Worm (Caenorhabditis elegans) whole organism, mixed stage, embryonic: ENCODE data around the gene alr-1.

Experiments used
- M03D4.4 ChIP-seq: sonication (generic microtip); optimal IDR thresholded peaks from 2 replicates; lab custom pipeline; 2017; ENCODE audit warnings: mild to moderate bottlenecking, missing genetic modification characterization, missing compliant biosample characterization
- bed-3 ChIP-seq: fragments of 200-800 bp; sonication (Bioruptor generic); optimal IDR thresholded peaks from 3 replicates; lab custom pipeline; 2018; ENCODE audit warnings: mild to moderate bottlenecking, missing genetic modification characterization, moderate library complexity, missing compliant biosample characterization
- blmp-1 ChIP-seq: fragments of 150-350 bp; optimal IDR thresholded peaks from 2 replicates; lab custom pipeline; 2014; ENCODE audit warnings: missing biosample characterization, missing genetic modification characterization
- ceh-39 ChIP-seq: fragments of 150-350 bp; optimal IDR thresholded peaks from 2 replicates; lab custom pipeline; 2014; ENCODE audit warnings: missing biosample characterization, missing genetic modification characterization
- ceh-43 ChIP-seq: fragments of 200-800 bp; sonication (Bioruptor generic); optimal IDR thresholded peaks from 2 replicates; lab custom pipeline; 2018; ENCODE audit warnings: mild to moderate bottlenecking, missing genetic modification characterization, moderate library complexity, missing compliant biosample characterization
- ceh-83 ChIP-seq: fragments of 200-800 bp; sonication (Bioruptor generic); optimal IDR thresholded peaks from 2 replicates; lab custom pipeline; 2018; ENCODE audit warnings: mild to moderate bottlenecking, missing genetic modification characterization, missing compliant biosample characterization
- drap-1 ChIP-seq: fragments of 200-800 bp; sonication (Bioruptor generic); optimal IDR thresholded peaks from 3 replicates; lab custom pipeline; 2018; ENCODE audit warnings: mild to moderate bottlenecking, missing genetic modification characterization, missing compliant biosample characterization
- elt-1 ChIP-seq: sonication (generic microtip); optimal IDR thresholded peaks from 2 replicates; lab custom pipeline; 2017; ENCODE audit warnings: missing genetic modification characterization, mild to moderate bottlenecking, missing compliant biosample characterization, antibody characterized with exemption, moderate library complexity, borderline replicate concordance; ENCODE audit not compliant: insufficient read depth
- flh-1 ChIP-seq: fragments of 200-800 bp; sonication (Bioruptor generic); optimal IDR thresholded peaks from 2 replicates; lab custom pipeline; 2018; ENCODE audit warnings: mild to moderate bottlenecking, missing genetic modification characterization, moderate library complexity, missing compliant biosample characterization
- ham-2 ChIP-seq: fragments of 200-800 bp; sonication (Bioruptor generic); optimal IDR thresholded peaks from 2 replicates; lab custom pipeline; 2018; ENCODE audit warnings: mild to moderate bottlenecking, missing genetic modification characterization, missing compliant biosample characterization
- hlh-1 ChIP-seq: fragments of 150-350 bp; optimal IDR thresholded peaks from 2 replicates; lab custom pipeline; 2014; ENCODE audit warnings: missing biosample characterization, missing genetic modification reagents, missing genetic modification characterization
- lin-32 ChIP-seq: fragments of 200-800 bp; sonication (Bioruptor generic); optimal IDR thresholded peaks from 2 replicates; lab custom pipeline; 2018; ENCODE audit warnings: mild to moderate bottlenecking, missing genetic modification characterization, missing compliant biosample characterization
- mab-5 ChIP-seq: fragments of 150-350 bp; optimal IDR thresholded peaks from 2 replicates; lab custom pipeline; 2014; ENCODE audit warnings: missing biosample characterization, missing genetic modification characterization
- mep-1 ChIP-seq: fragments of 150-350 bp; optimal IDR thresholded peaks from 2 replicates; lab custom pipeline; 2017; ENCODE audit warnings: missing biosample characterization, missing genetic modification reagents, missing genetic modification characterization, inconsistent platforms
- mls-2 ChIP-seq: sonication (generic microtip); optimal IDR thresholded peaks from 2 replicates; lab custom pipeline; 2016; ENCODE audit warnings: mild to moderate bottlenecking, missing genetic modification characterization, moderate library complexity, missing compliant biosample characterization
- nhr-12 ChIP-seq: fragments of 150-350 bp; optimal IDR thresholded peaks from 2 replicates; lab custom pipeline; 2014; ENCODE audit warnings: missing biosample characterization, missing genetic modification characterization
- nhr-2 ChIP-seq: fragments of 150-350 bp; optimal IDR thresholded peaks from 2 replicates; lab custom pipeline; 2014; ENCODE audit warnings: missing biosample characterization, missing genetic modification characterization
- nhr-237 ChIP-seq: fragments of 150-350 bp; optimal IDR thresholded peaks from 2 replicates; lab custom pipeline; 2014; ENCODE audit warnings: missing biosample characterization, missing genetic modification characterization
- pha-4 ChIP-seq: fragments of 150-350 bp; optimal IDR thresholded peaks from 2 replicates; lab custom pipeline; 2018; ENCODE audit warnings: missing biosample characterization, missing genetic modification reagents, missing genetic modification characterization
- snpc-4 ChIP-seq: fragments of 150-350 bp; optimal IDR thresholded peaks from 2 replicates; lab custom pipeline; 2014; ENCODE audit warnings: missing biosample characterization, missing genetic modification characterization
- sptf-1 ChIP-seq: sonication (generic microtip); optimal IDR thresholded peaks from 2 replicates; lab custom pipeline; 2017; ENCODE audit warnings: mild to moderate bottlenecking, missing genetic modification characterization, moderate library complexity, missing compliant biosample characterization
- tbx-8 ChIP-seq: fragments of 200-800 bp; sonication (Bioruptor generic); optimal IDR thresholded peaks from 2 replicates; lab custom pipeline; 2018; ENCODE audit warnings: mild to moderate bottlenecking, missing genetic modification characterization, moderate library complexity, missing compliant biosample characterization
- unc-39 ChIP-seq: fragments of 150-350 bp; optimal IDR thresholded peaks from 2 replicates; lab custom pipeline; 2014; ENCODE audit warnings: missing biosample characterization, missing genetic modification characterization
- unc-62 ChIP-seq: fragments of 150-350 bp; optimal IDR thresholded peaks from 2 replicates; lab custom pipeline; 2014; ENCODE audit warnings: missing biosample characterization, missing genetic modification reagents, missing genetic modification characterization
- zip-8 ChIP-seq: fragments of 150-350 bp; optimal IDR thresholded peaks from 2 replicates; lab custom pipeline; 2014; ENCODE audit warnings: missing biosample characterization, missing genetic modification characterization
- ztf-11 ChIP-seq: fragments of 150-350 bp; optimal IDR thresholded peaks from 2 replicates; lab custom pipeline; 2014; ENCODE audit warnings: missing biosample characterization, missing genetic modification characterization

Gene alr-1

ce11 chrX:11125520-11125919, at the start of gene alr-1:
Gene alr-1, minus strand, starts transcription at chrX:11125620.
- TF ChIP-seq mab-5 (tag; lab: Kevin White, UChicago) (no peak), elt-1 (tag; lab: Kevin White, UChicago) (no peak), unc-39 (tag; lab: Kevin White, UChicago) (no peak), snpc-4 (tag; lab: Kevin White, UChicago) (no peak)
- TF ChIP-seq, all 35 proteins: peak for 0

- TF ChIP-seq nhr-2 (tag; lab: Kevin White, UChicago) (no peak), ztf-11 (no peak), bed-3 (GFP tag; lab: Kevin White, UChicago) (no peak), ceh-39 (tag; lab: Kevin White, UChicago) (no peak), ceh-43 (GFP tag; lab: Kevin White, UChicago) (no peak), elt-1 (tag; lab: Kevin White, UChicago) (no peak), ham-2 (no peak), blmp-1 (tag; lab: Kevin White, UChicago) (no peak), pha-4 (no peak), lin-32 (GFP tag; lab: Kevin White, UChicago) (no peak), sptf-1 (tag; lab: Kevin White, UChicago) (no peak), tbx-8 (no peak), nhr-237 (tag; lab: Kevin White, UChicago) (no peak)
These were observed 37.6 kb upstream of the alr-1 start for ce11 chrX:11162778-11163584.

ce11 chrX:11160537-11160936, 35.1 kb upstream of the alr-1 start, which contains the start of gene C05C9.1:
Gene C05C9.1, plus strand, starts transcription at chrX:11160837.
- TF ChIP-seq nhr-237 (tag; lab: Kevin White, UChicago) (no peak), unc-39 (tag; lab: Kevin White, UChicago) (no peak), nhr-2 (tag; lab: Kevin White, UChicago) (no peak), elt-1 (tag; lab: Kevin White, UChicago) (no peak), ham-2 (no peak), snpc-4 (tag; lab: Kevin White, UChicago) (no peak), drap-1 (GFP tag; lab: Kevin White, UChicago) (no peak), unc-62 (GFP tag; lab: Kevin White, UChicago) (no peak), nhr-12 (tag; lab: Kevin White, UChicago) (no peak), mep-1 (no peak), mab-5 (tag; lab: Kevin White, UChicago) (no peak), tbx-8 (no peak), blmp-1 (tag; lab: Kevin White, UChicago) (no peak), flh-1 (GFP tag; lab: Kevin White, UChicago) (no peak), pha-4 (no peak), hlh-1 (tag; lab: Kevin White, UChicago) (no peak)
- TF ChIP-seq, all 35 proteins: peak for 0

- no peak for TF ChIP-seq blmp-1 (tag; lab: Kevin White, UChicago)
- no peak for TF ChIP-seq ceh-39 (tag; lab: Kevin White, UChicago)
These were observed 27.3 kb upstream of the alr-1 start, which contains the start of the genes C05C9.3 and C05C9.2 for ce11 chrX:11152720-11153119. Gene C05C9.3, minus strand, starts transcription at chrX:11152820. Gene C05C9.2, plus strand, starts transcription at chrX:11153065.

ce11 chrX:11151494-11151893, 26.1 kb upstream of the alr-1 start:
- TF ChIP-seq ceh-39 (tag; lab: Kevin White, UChicago) (no peak), bed-3 (GFP tag; lab: Kevin White, UChicago) (no peak), elt-1 (tag; lab: Kevin White, UChicago) (no peak), mab-5 (tag; lab: Kevin White, UChicago) (no peak)

ce11 chrX:11137632-11138031, 12.2 kb upstream of the alr-1 start:
- TF ChIP-seq elt-1 (tag; lab: Kevin White, UChicago), result peak; percentile 15
- no peak for TF ChIP-seq zip-8 (tag; lab: Kevin White, UChicago)
- TF ChIP-seq, all 35 proteins: peak for 1

- TF ChIP-seq sptf-1 (tag; lab: Kevin White, UChicago) (no peak), pha-4 (no peak), unc-62 (GFP tag; lab: Kevin White, UChicago) (no peak), ceh-83 (GFP tag; lab: Kevin White, UChicago) (no peak), hlh-1 (tag; lab: Kevin White, UChicago) (no peak), M03D4.4 (tag; lab: Kevin White, UChicago) (no peak), flh-1 (GFP tag; lab: Kevin White, UChicago) (no peak), ceh-43 (GFP tag; lab: Kevin White, UChicago) (no peak), mep-1 (no peak), snpc-4 (tag; lab: Kevin White, UChicago) (no peak), mls-2 (tag; lab: Kevin White, UChicago) (no peak), nhr-2 (tag; lab: Kevin White, UChicago) (no peak), elt-1 (tag; lab: Kevin White, UChicago) (no peak), lin-32 (GFP tag; lab: Kevin White, UChicago) (no peak), ham-2 (no peak), mab-5 (tag; lab: Kevin White, UChicago) (no peak), drap-1 (GFP tag; lab: Kevin White, UChicago) (no peak)
- TF ChIP-seq, all 35 proteins: peak for 0
These were observed 11.6 kb upstream of the alr-1 start for ce11 chrX:11136988-11137387.
